Fruit fly (Drosophila melanogaster) whole organism, wandering third instar larva: ENCODE measurements around the gene CG9016.

ENCODE experiments used
- HLH106 ChIP-seq: fragments of 200-800 bp; optimal IDR thresholded peaks from 3 replicates; lab custom pipeline; 2019; ENCODE audit warnings: missing biosample characterization, mild to moderate bottlenecking, missing genetic modification characterization, moderate library complexity
- Mio ChIP-seq: sonication (Bioruptor generic); optimal IDR thresholded peaks from 2 replicates; lab custom pipeline; 2016; ENCODE audit warnings: missing biosample characterization, missing genetic modification characterization
- OdsH ChIP-seq: fragments of 200-800 bp; sonication (Bioruptor generic); optimal IDR thresholded peaks from 2 replicates; lab custom pipeline; 2016; ENCODE audit warnings: missing biosample characterization, mild to moderate bottlenecking, missing genetic modification characterization
- h ChIP-seq: fragments of 200-800 bp; sonication (Bioruptor generic); optimal IDR thresholded peaks from 3 replicates; lab custom pipeline; 2016; ENCODE audit warnings: missing biosample characterization, mild to moderate bottlenecking, missing genetic modification characterization
- pan ChIP-seq: fragments of >200 bp; optimal IDR thresholded peaks from 2 replicates; lab custom pipeline; 2017
- usp ChIP-seq: fragments of >200 bp; optimal IDR thresholded peaks from 2 replicates; lab custom pipeline; 2017; ENCODE audit warnings: missing biosample characterization, missing genetic modification characterization

- TF ChIP-seq HLH106 = no peak
- TF ChIP-seq usp (GFP tag; lab: Kevin White, UChicago) = no peak
- no peak for TF ChIP-seq Mio (GFP tag; lab: Kevin White, UChicago)
- no peak for TF ChIP-seq pan (lab: Kevin White, UChicago)
- TF ChIP-seq h (GFP tag; lab: Kevin White, UChicago) = no peak
- TF ChIP-seq OdsH (GFP tag; lab: Kevin White, UChicago) = no peak
These were observed 2.2 kb upstream of the CG9016 start, which contains the start of gene dsf for dm6 chr2L:5925637-5926036.
